Worm (Caenorhabditis elegans) whole organism, L3 larva: ENCODE measurements around the gene ogdh-2.
A peak's percentile ranks its signal among the peaks of the same experiment; 100 is the strongest.

Source experiments
- R02D3.7 ChIP-seq: fragments of 150-350 bp; optimal IDR thresholded peaks from 2 replicates; lab custom pipeline; 2014; ENCODE audit warnings: missing biosample characterization, missing genetic modification characterization
- ama-1 ChIP-seq: fragments of 150-350 bp; optimal IDR thresholded peaks from 2 replicates; lab custom pipeline; 2018
- ceh-16 ChIP-seq: sonication (generic microtip); optimal IDR thresholded peaks from 2 replicates; lab custom pipeline; 2017; ENCODE audit warnings: missing biosample characterization, missing genetic modification characterization
- ceh-28 ChIP-seq: fragments of 150-350 bp; optimal IDR thresholded peaks from 2 replicates; lab custom pipeline; 2014; ENCODE audit warnings: missing biosample characterization, missing genetic modification reagents, missing genetic modification characterization
- ceh-82 ChIP-seq: fragments of 150-350 bp; optimal IDR thresholded peaks from 2 replicates; lab custom pipeline; 2014; ENCODE audit warnings: missing biosample characterization, missing genetic modification characterization
- ceh-9 ChIP-seq: sonication (generic microtip); optimal IDR thresholded peaks from 2 replicates; lab custom pipeline; 2018; ENCODE audit warnings: missing biosample characterization, missing genetic modification characterization
- daf-12 ChIP-seq: fragments of 150-350 bp; optimal IDR thresholded peaks from 2 replicates; lab custom pipeline; 2014; ENCODE audit warnings: missing biosample characterization, missing genetic modification reagents, missing genetic modification characterization
- egl-27 ChIP-seq: sonication (generic microtip); optimal IDR thresholded peaks from 4 replicates; lab custom pipeline; 2017; ENCODE audit warnings: missing biosample characterization, missing genetic modification reagents, missing genetic modification characterization
- egl-5 ChIP-seq: fragments of 150-350 bp; optimal IDR thresholded peaks from 2 replicates; lab custom pipeline; 2017; ENCODE audit warnings: missing biosample characterization, missing genetic modification reagents, missing genetic modification characterization, inconsistent platforms
- elt-2 ChIP-seq: sonication (generic microtip); optimal IDR thresholded peaks from 2 replicates; lab custom pipeline; 2016; ENCODE audit warnings: missing genetic modification reagents, mild to moderate bottlenecking, missing genetic modification characterization, missing compliant biosample characterization
- elt-3 ChIP-seq, 3 experiments: fragments of 150-350 bp in 1 of 3; sonication (generic microtip) in 2 of 3; optimal IDR thresholded peaks; 2 replicates in 2 of 3; 4 replicates in 1 of 3; lab custom pipeline; 2014 to 2017; ENCODE audit warnings: missing biosample characterization in 3 of 3, missing genetic modification characterization in 3 of 3
- fkh-2 ChIP-seq: fragments of 150-350 bp; optimal IDR thresholded peaks from 2 replicates; lab custom pipeline; 2014; ENCODE audit warnings: missing biosample characterization, missing genetic modification reagents, missing genetic modification characterization
- hmg-11 ChIP-seq: sonication (generic microtip); optimal IDR thresholded peaks from 2 replicates; lab custom pipeline; 2016; ENCODE audit warnings: missing genetic modification characterization, missing compliant biosample characterization
- lin-15B ChIP-seq: fragments of 150-350 bp; optimal IDR thresholded peaks from 2 replicates; lab custom pipeline; 2014; ENCODE audit warnings: missing biosample characterization, missing genetic modification characterization
- lin-39 ChIP-seq: fragments of 150-350 bp; optimal IDR thresholded peaks from 2 replicates; lab custom pipeline; 2018; ENCODE audit warnings: missing biosample characterization, missing genetic modification reagents, missing genetic modification characterization
- lsy-12 ChIP-seq: sonication (generic microtip); optimal IDR thresholded peaks from 2 replicates; lab custom pipeline; 2016; ENCODE audit warnings: mild to moderate bottlenecking, missing genetic modification characterization, missing compliant biosample characterization
- mdl-1 ChIP-seq: fragments of 150-350 bp; optimal IDR thresholded peaks from 2 replicates; lab custom pipeline; 2014; ENCODE audit warnings: missing biosample characterization, missing genetic modification characterization
- mml-1 ChIP-seq: fragments of 150-350 bp; sonication (generic microtip); optimal IDR thresholded peaks from 3 replicates; lab custom pipeline; 2014; ENCODE audit warnings: missing biosample characterization, missing genetic modification characterization
- nfya-1 ChIP-seq: sonication (generic microtip); optimal IDR thresholded peaks from 2 replicates; lab custom pipeline; 2017; ENCODE audit warnings: missing genetic modification characterization, mild to moderate bottlenecking, missing compliant biosample characterization, antibody characterized with exemption, moderate library complexity; ENCODE audit not compliant: insufficient read depth
- nhr-12 ChIP-seq: fragments of 150-350 bp; optimal IDR thresholded peaks from 2 replicates; lab custom pipeline; 2014; ENCODE audit warnings: missing biosample characterization, missing genetic modification characterization
- nhr-23 ChIP-seq: fragments of 150-350 bp; optimal IDR thresholded peaks from 2 replicates; lab custom pipeline; 2014; ENCODE audit warnings: missing biosample characterization, missing genetic modification reagents, missing genetic modification characterization
- nhr-25 ChIP-seq: sonication (generic microtip); optimal IDR thresholded peaks from 2 replicates; lab custom pipeline; 2017; ENCODE audit warnings: missing biosample characterization, missing genetic modification characterization
- nhr-43 ChIP-seq: sonication (generic microtip); optimal IDR thresholded peaks from 2 replicates; lab custom pipeline; 2016; ENCODE audit warnings: mild to moderate bottlenecking, missing genetic modification characterization, missing compliant biosample characterization; ENCODE audit not compliant: poor library complexity, severe bottlenecking
- nhr-76 ChIP-seq: fragments of 150-350 bp; sonication (generic microtip); optimal IDR thresholded peaks from 5 replicates; lab custom pipeline; 2014; ENCODE audit warnings: missing biosample characterization, missing genetic modification characterization
- nhr-77 ChIP-seq: fragments of 150-350 bp; optimal IDR thresholded peaks from 2 replicates; lab custom pipeline; 2014; ENCODE audit warnings: missing biosample characterization, missing genetic modification characterization
- pha-4 ChIP-seq: fragments of 150-350 bp; optimal IDR thresholded peaks from 2 replicates; lab custom pipeline; 2014; ENCODE audit warnings: missing biosample characterization, missing genetic modification reagents, missing genetic modification characterization
- pqm-1 ChIP-seq: fragments of 150-350 bp; optimal IDR thresholded peaks from 2 replicates; lab custom pipeline; 2017; ENCODE audit warnings: missing biosample characterization, missing genetic modification characterization, inconsistent platforms
- sea-2 ChIP-seq: fragments of 150-350 bp; sonication (generic microtip); optimal IDR thresholded peaks from 4 replicates; lab custom pipeline; 2014; ENCODE audit warnings: missing biosample characterization, missing genetic modification reagents, missing genetic modification characterization
- skn-1 ChIP-seq: fragments of 150-350 bp; optimal IDR thresholded peaks from 2 replicates; lab custom pipeline; 2014; ENCODE audit warnings: missing biosample characterization, missing genetic modification characterization
- snpc-4 ChIP-seq: fragments of 150-350 bp; optimal IDR thresholded peaks from 2 replicates; lab custom pipeline; 2014; ENCODE audit warnings: missing biosample characterization, missing genetic modification characterization
- tbx-2 ChIP-seq: sonication (generic microtip); optimal IDR thresholded peaks from 2 replicates; lab custom pipeline; 2016; ENCODE audit warnings: mild to moderate bottlenecking, missing genetic modification characterization, missing compliant biosample characterization
- unc-39 ChIP-seq: sonication (generic microtip); optimal IDR thresholded peaks from 4 replicates; lab custom pipeline; 2017; ENCODE audit warnings: missing biosample characterization, missing genetic modification characterization
- ztf-11 ChIP-seq: fragments of 150-350 bp; optimal IDR thresholded peaks from 2 replicates; lab custom pipeline; 2014; ENCODE audit warnings: missing biosample characterization, missing genetic modification characterization
- ztf-4 ChIP-seq: fragments of 150-350 bp; optimal IDR thresholded peaks from 2 replicates; lab custom pipeline; 2014; ENCODE audit warnings: missing biosample characterization, missing genetic modification characterization

ogdh-2 gene

DNA sequence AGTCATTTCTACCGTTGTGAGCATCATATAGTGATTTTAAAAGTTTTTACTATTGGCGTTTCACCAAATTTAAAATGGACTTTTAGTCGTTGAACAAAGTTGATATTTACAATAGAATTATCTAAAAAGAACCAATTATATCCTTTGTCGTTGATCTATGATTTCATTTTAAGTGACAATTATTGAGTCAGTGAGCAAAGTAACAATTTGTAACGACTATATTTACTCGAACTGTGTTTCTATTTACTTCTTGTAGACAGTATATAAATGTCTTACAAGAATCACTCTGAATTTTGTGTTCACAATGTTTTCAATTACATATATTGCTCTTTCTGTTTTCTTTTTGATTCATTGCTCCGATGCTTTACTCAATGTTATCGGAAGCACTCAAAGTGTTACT is 46.8 kb downstream of the ogdh-2 start, which contains the start of gene ttr-22:
Gene ttr-22, plus strand, starts transcription at position 301 of the 400 bp plus-strand sequence.
- no peak for TF ChIP-seq ceh-9
- TF ChIP-seq nhr-25 (tag; lab: Kevin White, UChicago): no peak
- TF ChIP-seq nhr-76 (tag; lab: Kevin White, UChicago): no peak

DNA sequence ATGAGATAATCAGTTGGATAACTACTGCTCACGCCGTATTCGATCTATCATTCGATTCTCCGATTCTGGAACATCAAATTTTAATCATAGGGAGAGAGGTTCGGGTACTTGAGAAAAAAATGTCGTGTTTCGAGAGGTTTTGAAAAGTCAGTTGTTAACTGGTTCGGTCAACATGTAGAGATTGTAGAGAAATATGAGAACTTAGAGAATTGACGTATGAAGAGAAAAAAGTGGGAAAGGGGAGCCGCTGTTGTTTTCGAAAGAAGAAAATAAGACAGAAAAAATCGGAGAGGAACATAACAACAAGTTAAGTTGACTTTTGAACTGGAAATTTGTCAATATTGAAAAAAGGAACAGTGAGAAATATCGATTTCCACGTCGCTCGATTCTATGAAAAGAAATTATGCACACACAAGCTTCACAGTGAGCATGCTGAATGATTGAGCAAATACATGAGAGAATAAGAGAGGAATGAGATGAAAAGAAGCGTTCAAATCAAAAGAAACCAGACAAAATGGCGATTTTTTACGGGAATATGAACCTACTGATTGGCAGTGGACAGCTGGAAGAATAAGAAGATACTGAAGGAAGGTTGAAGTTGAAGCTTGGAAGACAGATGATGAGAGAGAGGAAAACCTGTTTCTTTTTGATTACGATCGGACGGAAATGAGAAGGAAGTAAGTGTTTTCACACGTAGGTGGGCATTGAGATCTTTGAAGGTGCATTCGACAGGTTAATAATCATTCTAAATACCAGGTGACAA is 50.9 kb downstream of the ogdh-2 start, which contains the start of the genes T04H1.13, slfl-5 and rad-50:
Gene T04H1.13, minus strand, starts transcription at position 51 of the 763 bp plus-strand sequence.
Gene slfl-5, minus strand, starts transcription at position 65 of the 763 bp plus-strand sequence.
Gene rad-50, plus strand, starts transcription at position 667 of the 763 bp plus-strand sequence.
- TF ChIP-seq lin-39: no peak
- peak; percentile 20 for TF ChIP-seq nhr-23 (tag; lab: Kevin White, UChicago)
- TF ChIP-seq snpc-4 (tag; lab: Kevin White, UChicago): peak; percentile 9
- TF ChIP-seq pha-4 (tag; lab: Kevin White, UChicago): peak; percentile 96

DNA sequence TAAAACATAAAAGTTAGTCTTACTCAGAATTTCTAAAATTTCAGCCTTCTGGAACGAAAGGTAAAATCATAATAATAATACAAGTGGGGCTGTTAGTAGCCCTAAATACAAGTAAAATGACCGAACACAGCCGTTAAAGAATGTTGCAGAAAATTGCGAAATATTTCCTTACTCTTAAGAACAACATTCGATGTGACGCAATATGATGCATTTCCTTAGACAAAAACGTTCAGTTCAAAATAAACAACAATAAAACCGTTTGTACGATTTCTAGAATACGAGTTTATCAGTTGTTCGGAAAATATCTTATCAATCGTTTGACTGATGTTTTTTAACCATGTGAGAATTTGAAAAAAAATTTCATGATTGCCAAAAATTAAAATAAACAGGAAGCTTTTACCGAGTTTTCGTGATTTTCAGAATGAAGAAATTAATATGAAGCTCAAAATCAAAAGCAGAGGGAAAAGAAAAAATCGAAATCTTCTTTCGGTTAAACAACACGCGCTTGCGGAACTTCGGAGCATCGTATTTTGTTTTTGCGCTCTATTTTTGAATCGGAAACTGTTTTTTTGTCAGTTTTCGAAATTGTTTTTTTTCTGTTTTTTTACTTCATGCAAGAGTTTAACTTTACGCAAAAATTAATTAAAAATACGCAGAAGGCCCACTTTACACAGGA is 51.6 kb downstream of the ogdh-2 start:
- TF ChIP-seq nhr-77: no peak
- TF ChIP-seq mml-1 (tag; lab: Kevin White, UChicago): no peak
- no peak for TF ChIP-seq nhr-12
- peak; percentile 19 for TF ChIP-seq lin-15B (tag; lab: Kevin White, UChicago)
- peak; percentile 63 for TF ChIP-seq elt-2 (tag; lab: Kevin White, UChicago)
- no peak for TF ChIP-seq pqm-1 (tag; lab: Kevin White, UChicago)
- TF ChIP-seq daf-12 (tag; lab: Kevin White, UChicago): no peak
- no peak for TF ChIP-seq mdl-1
- no peak for TF ChIP-seq fkh-2 (tag; lab: Kevin White, UChicago)
- TF ChIP-seq ztf-4 (tag; lab: Kevin White, UChicago): no peak
- no peak for TF ChIP-seq nhr-43 (tag; lab: Kevin White, UChicago)
- TF ChIP-seq lsy-12 (tag; lab: Kevin White, UChicago): no peak
- TF ChIP-seq nfya-1 (tag; lab: Kevin White, UChicago): no peak
- TF ChIP-seq ceh-28: no peak
- no peak for TF ChIP-seq elt-3 (tag; optimal IDR thresholded peaks at IDR 0.05; lab: Kevin White, UChicago)
- no peak for TF ChIP-seq egl-5
- TF ChIP-seq egl-27 (tag; lab: Kevin White, UChicago): no peak
- TF ChIP-seq ama-1 (lab: Kevin White, UChicago): no peak
- peak; percentile 23 for TF ChIP-seq pha-4 (tag; lab: Kevin White, UChicago)

DNA sequence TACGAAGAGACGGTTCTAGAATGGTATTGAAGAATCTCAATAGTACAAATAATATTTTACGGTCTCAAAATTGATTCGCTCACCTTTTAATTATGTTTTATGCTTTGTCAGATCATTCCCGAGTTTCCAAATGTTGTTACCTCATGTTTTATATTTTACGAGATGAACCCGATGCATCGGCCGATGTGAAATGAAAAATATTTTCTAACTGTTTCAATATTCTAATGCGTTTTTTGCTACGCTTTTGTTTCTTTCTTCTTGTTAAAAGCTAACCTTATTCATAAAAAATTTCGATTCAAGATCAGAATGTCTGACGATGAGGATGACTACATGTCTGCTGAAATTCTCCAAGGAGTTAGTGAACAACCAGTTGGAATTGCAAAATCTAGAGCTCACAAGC is 56.7 kb downstream of the ogdh-2 start, which contains the start of gene T04H1.5:
Gene T04H1.5, plus strand, starts transcription at position 301 of the 400 bp plus-strand sequence.
- TF ChIP-seq nhr-76 (tag; lab: Kevin White, UChicago) (no peak), egl-27 (tag; lab: Kevin White, UChicago) (no peak), hmg-11 (tag; lab: Kevin White, UChicago) (no peak), lin-15B (tag; lab: Kevin White, UChicago) (no peak), nhr-77 (no peak), elt-2 (tag; lab: Kevin White, UChicago) (no peak), ztf-11 (tag; lab: Kevin White, UChicago) (no peak), R02D3.7 (tag; lab: Kevin White, UChicago) (no peak), sea-2 (GFP tag; lab: Kevin White, UChicago) (no peak), unc-39 (no peak), ztf-4 (tag; lab: Kevin White, UChicago) (no peak), nhr-12 (no peak), ceh-82 (tag; lab: Kevin White, UChicago) (no peak), snpc-4 (tag; lab: Kevin White, UChicago) (no peak), tbx-2 (tag; lab: Kevin White, UChicago) (no peak), ceh-16 (no peak), skn-1 (no peak)
